Worm (Caenorhabditis elegans) whole organism, L2 larva: ENCODE data around the gene sahd-1.
A peak's percentile ranks its signal among the peaks of the same experiment; 100 is the strongest.

Experiments
- F13H6.1 ChIP-seq: sonication (generic microtip); optimal IDR thresholded peaks from 2 replicates; lab custom pipeline; 2016; ENCODE audit warnings: missing genetic modification characterization, missing compliant biosample characterization
- Y55F3AM.14 ChIP-seq: fragments of 200-800 bp; sonication (Bioruptor generic); optimal IDR thresholded peaks from 2 replicates; lab custom pipeline; 2018; ENCODE audit warnings: mild to moderate bottlenecking, missing genetic modification characterization, missing compliant biosample characterization
- ZK546.5 ChIP-seq: sonication (generic microtip); optimal IDR thresholded peaks from 2 replicates; lab custom pipeline; 2017; ENCODE audit warnings: missing biosample characterization, missing genetic modification characterization
- alr-1 ChIP-seq: fragments of 150-350 bp; optimal IDR thresholded peaks from 2 replicates; lab custom pipeline; 2014; ENCODE audit warnings: missing biosample characterization, missing genetic modification characterization
- ama-1 ChIP-seq: fragments of 150-350 bp; optimal IDR thresholded peaks from 2 replicates; lab custom pipeline; 2018; ENCODE audit warnings: inconsistent platforms
- blmp-1 ChIP-seq: sonication (generic microtip); optimal IDR thresholded peaks from 2 replicates; lab custom pipeline; 2017; ENCODE audit warnings: missing genetic modification characterization, mild to moderate bottlenecking, missing compliant biosample characterization, antibody characterized with exemption, moderate library complexity; ENCODE audit not compliant: insufficient read depth
- ceh-16 ChIP-seq: fragments of 150-350 bp; optimal IDR thresholded peaks from 2 replicates; lab custom pipeline; 2014; ENCODE audit warnings: missing biosample characterization, missing genetic modification characterization
- ceh-82 ChIP-seq: fragments of 150-350 bp; optimal IDR thresholded peaks from 2 replicates; lab custom pipeline; 2014; ENCODE audit warnings: missing biosample characterization, missing genetic modification characterization
- dmd-4 ChIP-seq: sonication (generic microtip); optimal IDR thresholded peaks from 2 replicates; lab custom pipeline; 2017; ENCODE audit warnings: missing biosample characterization, missing genetic modification characterization
- egl-27 ChIP-seq: sonication (generic microtip); optimal IDR thresholded peaks from 3 replicates; lab custom pipeline; 2017; ENCODE audit warnings: missing biosample characterization, missing genetic modification reagents, missing genetic modification characterization
- elt-1 ChIP-seq: fragments of 150-350 bp; optimal IDR thresholded peaks from 2 replicates; lab custom pipeline; 2014; ENCODE audit warnings: missing biosample characterization, missing genetic modification characterization
- elt-3 ChIP-seq: sonication (generic microtip); optimal IDR thresholded peaks from 2 replicates; lab custom pipeline; 2017; ENCODE audit warnings: missing biosample characterization, missing genetic modification characterization
- fos-1 ChIP-seq: fragments of 150-350 bp; optimal IDR thresholded peaks from 2 replicates; lab custom pipeline; 2014; ENCODE audit warnings: missing biosample characterization, missing genetic modification characterization
- gmeb-1 ChIP-seq: fragments of 150-350 bp; optimal IDR thresholded peaks from 2 replicates; lab custom pipeline; 2014; ENCODE audit warnings: missing biosample characterization, missing genetic modification characterization
- lin-11 ChIP-seq: fragments of 150-350 bp; sonication (generic microtip); optimal IDR thresholded peaks from 2 replicates; lab custom pipeline; 2014; ENCODE audit warnings: missing biosample characterization, missing genetic modification characterization, inconsistent platforms, mixed read lengths
- lin-13 ChIP-seq: fragments of 150-350 bp; optimal IDR thresholded peaks from 2 replicates; lab custom pipeline; 2014; ENCODE audit warnings: missing biosample characterization, missing genetic modification reagents, missing genetic modification characterization
- lin-39 ChIP-seq: fragments of 150-350 bp; optimal IDR thresholded peaks from 2 replicates; lab custom pipeline; 2014; ENCODE audit warnings: missing biosample characterization, missing genetic modification reagents, missing genetic modification characterization
- lsy-2 ChIP-seq, 2 experiments: fragments of 150-350 bp in 1 of 2; sonication (generic microtip) in 1 of 2; optimal IDR thresholded peaks; 2 replicates each; lab custom pipeline; 2014 to 2017; ENCODE audit warnings: missing biosample characterization in 2 of 2, missing genetic modification characterization in 2 of 2
- mab-5 ChIP-seq: fragments of 150-350 bp; optimal IDR thresholded peaks from 2 replicates; lab custom pipeline; 2014; ENCODE audit warnings: missing biosample characterization, missing genetic modification characterization
- mbf-1 ChIP-seq: sonication (generic microtip); optimal IDR thresholded peaks from 2 replicates; lab custom pipeline; 2017; ENCODE audit warnings: missing biosample characterization, missing genetic modification characterization
- mdl-1 ChIP-seq, 2 experiments: fragments of 150-350 bp in 1 of 2; sonication (generic microtip) in 1 of 2; optimal IDR thresholded peaks; 2 replicates each; lab custom pipeline; 2017; ENCODE audit warnings: missing biosample characterization in 2 of 2, missing genetic modification characterization in 2 of 2
- nhr-10 ChIP-seq: sonication (generic microtip); optimal IDR thresholded peaks from 2 replicates; lab custom pipeline; 2017; ENCODE audit warnings: missing biosample characterization, missing genetic modification characterization
- nhr-11 ChIP-seq: fragments of 150-350 bp; optimal IDR thresholded peaks from 2 replicates; lab custom pipeline; 2014; ENCODE audit warnings: missing biosample characterization, missing genetic modification characterization
- nhr-12 ChIP-seq: fragments of 150-350 bp; optimal IDR thresholded peaks from 2 replicates; lab custom pipeline; 2014; ENCODE audit warnings: missing biosample characterization, missing genetic modification characterization
- nhr-129 ChIP-seq: fragments of 150-350 bp; optimal IDR thresholded peaks from 2 replicates; lab custom pipeline; 2014; ENCODE audit warnings: missing biosample characterization, missing genetic modification characterization
- nhr-21 ChIP-seq: fragments of 150-350 bp; optimal IDR thresholded peaks from 2 replicates; lab custom pipeline; 2014; ENCODE audit warnings: missing biosample characterization, missing genetic modification characterization
- nhr-23 ChIP-seq: fragments of 150-350 bp; optimal IDR thresholded peaks from 2 replicates; lab custom pipeline; 2014; ENCODE audit warnings: missing biosample characterization, missing genetic modification reagents, missing genetic modification characterization
- nhr-237 ChIP-seq: fragments of 150-350 bp; optimal IDR thresholded peaks from 2 replicates; lab custom pipeline; 2014; ENCODE audit warnings: missing biosample characterization, missing genetic modification characterization
- nhr-25 ChIP-seq: fragments of 150-350 bp; sonication (generic microtip); optimal IDR thresholded peaks from 3 replicates; lab custom pipeline; 2014; ENCODE audit warnings: missing biosample characterization, missing genetic modification characterization
- nhr-6 ChIP-seq: fragments of 150-350 bp; optimal IDR thresholded peaks from 2 replicates; lab custom pipeline; 2014; ENCODE audit warnings: missing biosample characterization, missing genetic modification characterization
- nhr-77 ChIP-seq: fragments of 150-350 bp; optimal IDR thresholded peaks from 2 replicates; lab custom pipeline; 2014; ENCODE audit warnings: missing biosample characterization, missing genetic modification characterization
- peb-1 ChIP-seq: fragments of 150-350 bp; optimal IDR thresholded peaks from 2 replicates; lab custom pipeline; 2014; ENCODE audit warnings: missing biosample characterization, missing genetic modification characterization
- sem-4 ChIP-seq: fragments of 150-350 bp; optimal IDR thresholded peaks from 2 replicates; lab custom pipeline; 2014; ENCODE audit warnings: missing biosample characterization, missing genetic modification reagents, missing genetic modification characterization
- skn-1 ChIP-seq: sonication (generic microtip); optimal IDR thresholded peaks from 2 replicates; lab custom pipeline; 2017; ENCODE audit warnings: missing biosample characterization, missing genetic modification characterization
- sma-3 ChIP-seq: sonication (generic microtip); optimal IDR thresholded peaks from 2 replicates; lab custom pipeline; 2016; ENCODE audit warnings: missing genetic modification reagents, missing genetic modification characterization, missing compliant biosample characterization
- sma-9 ChIP-seq, 2 experiments: fragments of 150-350 bp in 1 of 2; sonication (generic microtip) in 1 of 2; optimal IDR thresholded peaks; 2 replicates each; lab custom pipeline; 2014 to 2016; ENCODE audit warnings: missing genetic modification characterization in 2 of 2, mild to moderate bottlenecking in 1 of 2, missing biosample characterization in 1 of 2, missing compliant biosample characterization in 1 of 2, missing genetic modification reagents in 1 of 2, moderate library complexity in 1 of 2
- snpc-4 ChIP-seq: fragments of 150-350 bp; optimal IDR thresholded peaks from 2 replicates; lab custom pipeline; 2014; ENCODE audit warnings: missing biosample characterization, missing genetic modification characterization
- unc-39 ChIP-seq: fragments of 150-350 bp; optimal IDR thresholded peaks from 2 replicates; lab custom pipeline; 2014; ENCODE audit warnings: missing biosample characterization, missing genetic modification characterization
- unc-55 ChIP-seq: fragments of 150-350 bp; sonication (generic microtip); optimal IDR thresholded peaks from 3 replicates; lab custom pipeline; 2014; ENCODE audit warnings: missing biosample characterization, missing genetic modification reagents, missing genetic modification characterization
- unc-62 ChIP-seq: fragments of 150-350 bp; optimal IDR thresholded peaks from 2 replicates; lab custom pipeline; 2014; ENCODE audit warnings: missing biosample characterization, missing genetic modification reagents, missing genetic modification characterization
- zag-1 ChIP-seq: fragments of 150-350 bp; optimal IDR thresholded peaks from 2 replicates; lab custom pipeline; 2014; ENCODE audit warnings: missing biosample characterization, missing genetic modification characterization
- ztf-1 ChIP-seq: fragments of 200-800 bp; sonication (Bioruptor generic); conservative IDR thresholded peaks from 2 replicates; pipeline ENCODE4 v1.3.6; 2022; ENCODE audit warnings: missing genetic modification characterization, missing compliant biosample characterization
- ztf-11 ChIP-seq: sonication (generic microtip); optimal IDR thresholded peaks from 2 replicates; lab custom pipeline; 2017; ENCODE audit warnings: missing biosample characterization, missing genetic modification characterization
- ztf-4 ChIP-seq: fragments of 150-350 bp; optimal IDR thresholded peaks from 2 replicates; lab custom pipeline; 2014; ENCODE audit warnings: missing biosample characterization, missing genetic modification characterization

sahd-1 gene

ce11 chrII:5473946-5474423 is 40.8 kb downstream of the sahd-1 start, which contains the start of gene mrps-16 (continued):
- TF ChIP-seq nhr-6 (tag; lab: Kevin White, UChicago) (peak; percentile 8), peb-1 (tag; lab: Kevin White, UChicago) (no peak), elt-1 (tag; lab: Kevin White, UChicago) (no peak), nhr-11 (tag; lab: Kevin White, UChicago) (no peak), gmeb-1 (tag; lab: Kevin White, UChicago) (peak; percentile 96), nhr-21 (peak; percentile 41), F13H6.1 (peak; percentile 41), lin-11 (tag; lab: Kevin White, UChicago) (no peak), unc-39 (tag; lab: Kevin White, UChicago) (no peak), Y55F3AM.14 (no peak), unc-55 (GFP tag; lab: Kevin White, UChicago) (peak; percentile 72), ztf-1 (GFP tag; lab: Robert Waterston, UW) (no peak), blmp-1 (tag; lab: Kevin White, UChicago) (no peak), elt-3 (tag; lab: Kevin White, UChicago) (no peak), ceh-16 (tag; lab: Kevin White, UChicago) (no peak), fos-1 (tag; lab: Kevin White, UChicago) (peak; percentile 26)
- TF ChIP-seq, all 48 proteins: peak for 16

- TF ChIP-seq F13H6.1 (peak; percentile 13), ztf-1 (GFP tag; lab: Robert Waterston, UW) (no peak)
These were observed 48.9 kb downstream of the sahd-1 start, which contains the start of gene clr-1 for ce11 chrII:5465729-5466408. Gene clr-1, plus strand, starts transcription at chrII:5466358.

- TF ChIP-seq nhr-25 (tag; lab: Kevin White, UChicago) (no peak), sma-3 (GFP tag; lab: Kevin White, UChicago) (no peak), snpc-4 (no peak), skn-1 (tag; lab: Kevin White, UChicago) (no peak), nhr-237 (tag; lab: Kevin White, UChicago) (no peak), nhr-77 (tag; lab: Kevin White, UChicago) (no peak), unc-55 (GFP tag; lab: Kevin White, UChicago) (peak; percentile 41), ceh-82 (tag; lab: Kevin White, UChicago) (no peak), nhr-21 (no peak), alr-1 (tag; lab: Kevin White, UChicago) (no peak), ztf-1 (GFP tag; lab: Robert Waterston, UW) (no peak), ceh-16 (tag; lab: Kevin White, UChicago) (no peak), elt-3 (tag; lab: Kevin White, UChicago) (no peak), ama-1 (no peak), sem-4 (peak; percentile 49), nhr-11 (tag; lab: Kevin White, UChicago) (no peak), ztf-4 (tag; lab: Kevin White, UChicago) (no peak), zag-1 (peak; percentile 32), F13H6.1 (peak; percentile 44), peb-1 (tag; lab: Kevin White, UChicago) (no peak), mdl-1 (tag; optimal IDR thresholded peaks at IDR 0.05; lab: Kevin White, UChicago) (no peak), nhr-10 (tag; lab: Kevin White, UChicago) (no peak), ztf-11 (no peak), lin-13 (no peak), mbf-1 (tag; lab: Kevin White, UChicago) (no peak), lin-11 (tag; lab: Kevin White, UChicago) (no peak), dmd-4 (no peak), ZK546.5 (no peak), nhr-23 (no peak), mab-5 (tag; lab: Kevin White, UChicago) (no peak), Y55F3AM.14 (no peak), lin-39 (tag; lab: Kevin White, UChicago) (no peak), unc-39 (tag; lab: Kevin White, UChicago) (no peak), nhr-129 (tag; lab: Kevin White, UChicago) (peak; percentile 43), elt-1 (tag; lab: Kevin White, UChicago) (no peak), lsy-2 (tag; optimal IDR thresholded peaks at IDR 0.05; lab: Kevin White, UChicago) (peak in 1 of 2 experiments; percentile 46), gmeb-1 (tag; lab: Kevin White, UChicago) (no peak), fos-1 (tag; lab: Kevin White, UChicago) (no peak), egl-27 (tag; lab: Kevin White, UChicago) (no peak), sma-9 (GFP tag; optimal IDR thresholded peaks at IDR 0.05; lab: Kevin White, UChicago) (no peak), sma-9 (tag; optimal IDR thresholded peaks at IDR 0.05; lab: Kevin White, UChicago) (no peak), unc-62 (GFP tag; lab: Kevin White, UChicago) (no peak), nhr-12 (no peak), nhr-6 (tag; lab: Kevin White, UChicago) (no peak), blmp-1 (tag; lab: Kevin White, UChicago) (no peak)
These were observed 50.9 kb downstream of the sahd-1 start for ce11 chrII:5463692-5464300.
